Fruit fly (Drosophila melanogaster) whole organism, embryonic: Measurements from ENCODE around the gene CG5762.
A peak's percentile ranks its signal among the peaks of the same experiment; 100 is the strongest.

ENCODE experiments used
- CG10147 ChIP-seq: fragments of 200-800 bp; sonication (Bioruptor generic); optimal IDR thresholded peaks from 2 replicates; lab custom pipeline; 2019; ENCODE audit warnings: missing biosample characterization, mild to moderate bottlenecking, missing genetic modification characterization, moderate library complexity
- CG10462 ChIP-seq: fragments of 200-800 bp; sonication (Bioruptor generic); optimal IDR thresholded peaks from 2 replicates; lab custom pipeline; 2016; ENCODE audit warnings: missing biosample characterization, missing genetic modification characterization
- CG11504 ChIP-seq: fragments of 200-800 bp; sonication (Bioruptor generic); optimal IDR thresholded peaks from 3 replicates; lab custom pipeline; 2019; ENCODE audit warnings: missing biosample characterization, mild to moderate bottlenecking, missing genetic modification characterization, moderate library complexity
- CG12942 ChIP-seq: fragments of 200-800 bp; sonication (Bioruptor generic); optimal IDR thresholded peaks from 3 replicates; lab custom pipeline; 2016; ENCODE audit warnings: missing biosample characterization, missing genetic modification characterization
- CG14014 ChIP-seq: fragments of 200-800 bp; sonication (Bioruptor generic); IDR thresholded peaks from 2 replicates; pipeline ENCODE4 v1.3.6; 2022; ENCODE audit warnings: missing biosample characterization, missing genetic modification characterization
- CG14860 ChIP-seq: fragments of 200-800 bp; sonication (Bioruptor generic); IDR thresholded peaks from 3 replicates; pipeline ENCODE4 v1.3.6; 2022; ENCODE audit warnings: missing biosample characterization, missing genetic modification characterization; ENCODE audit not compliant: partially characterized antibody
- CG1603 ChIP-seq: fragments of 200-800 bp; sonication (Bioruptor generic); optimal IDR thresholded peaks from 2 replicates; lab custom pipeline; 2019; ENCODE audit warnings: missing biosample characterization, mild to moderate bottlenecking, missing genetic modification characterization, moderate library complexity
- CG16779 ChIP-seq: fragments of 200-800 bp; sonication (Bioruptor generic); IDR thresholded peaks from 2 replicates; pipeline ENCODE4 v1.3.6; 2022; ENCODE audit warnings: missing biosample characterization, missing genetic modification characterization
- CG17612 ChIP-seq: fragments of 200-800 bp; sonication (Bioruptor generic); IDR thresholded peaks from 2 replicates; pipeline ENCODE4 v1.3.6; 2022; ENCODE audit warnings: missing biosample characterization, missing genetic modification characterization
- CG18599 ChIP-seq: fragments of 200-800 bp; sonication (Bioruptor generic); optimal IDR thresholded peaks from 3 replicates; lab custom pipeline; 2017; ENCODE audit warnings: missing biosample characterization, missing genetic modification characterization, mild to moderate bottlenecking, moderate library complexity, missing genetic modification reagents
- CG18764 ChIP-seq: fragments of 200-800 bp; sonication (Bioruptor generic); optimal IDR thresholded peaks from 3 replicates; lab custom pipeline; 2016; ENCODE audit warnings: missing biosample characterization, missing genetic modification characterization
- CG2116 ChIP-seq: fragments of 200-800 bp; sonication (Bioruptor generic); optimal IDR thresholded peaks from 3 replicates; lab custom pipeline; 2018; ENCODE audit warnings: missing biosample characterization, mild to moderate bottlenecking, missing genetic modification characterization
- CG30403 ChIP-seq: fragments of 200-800 bp; sonication (Bioruptor generic); optimal IDR thresholded peaks from 3 replicates; lab custom pipeline; 2016; ENCODE audit warnings: missing biosample characterization, missing genetic modification characterization
- CG33557 ChIP-seq: fragments of 200-800 bp; sonication (Bioruptor generic); optimal IDR thresholded peaks from 2 replicates; lab custom pipeline; 2019; ENCODE audit warnings: missing biosample characterization, mild to moderate bottlenecking, missing genetic modification characterization, moderate library complexity
- CG3407 ChIP-seq: fragments of 200-800 bp; sonication (Bioruptor generic); optimal IDR thresholded peaks from 2 replicates; lab custom pipeline; 2018; ENCODE audit warnings: missing biosample characterization, mild to moderate bottlenecking, missing genetic modification characterization
- CG3995 ChIP-seq: fragments of 200-800 bp; sonication (Bioruptor generic); optimal IDR thresholded peaks from 3 replicates; lab custom pipeline; 2016; ENCODE audit warnings: missing biosample characterization, missing genetic modification characterization
- CG42726 ChIP-seq: fragments of 200-800 bp; sonication (Bioruptor generic); IDR thresholded peaks from 2 replicates; pipeline ENCODE4 v1.3.6; 2022; ENCODE audit warnings: missing biosample characterization, missing genetic modification characterization; ENCODE audit not compliant: partially characterized antibody
- CG4328 ChIP-seq: fragments of 200-800 bp; sonication (Bioruptor generic); optimal IDR thresholded peaks from 3 replicates; lab custom pipeline; 2017; ENCODE audit warnings: missing biosample characterization, missing genetic modification reagents, missing genetic modification characterization
- CG4854 ChIP-seq: fragments of 200-800 bp; sonication (Bioruptor generic); optimal IDR thresholded peaks from 2 replicates; lab custom pipeline; 2016; ENCODE audit warnings: missing biosample characterization, missing genetic modification characterization, inconsistent platforms
- CG7786 ChIP-seq: fragments of 200-800 bp; sonication (Bioruptor generic); optimal IDR thresholded peaks from 2 replicates; lab custom pipeline; 2016; ENCODE audit warnings: missing biosample characterization, missing genetic modification characterization
- CG8478 ChIP-seq: fragments of >200 bp; optimal IDR thresholded peaks from 2 replicates; lab custom pipeline; 2018
- CG8765 ChIP-seq: fragments of 200-800 bp; sonication (Bioruptor generic); IDR thresholded peaks from 2 replicates; pipeline ENCODE4 v1.3.6; 2022; ENCODE audit warnings: missing biosample characterization, missing genetic modification characterization
- D19B ChIP-seq: fragments of 200-800 bp; sonication (Bioruptor generic); optimal IDR thresholded peaks from 2 replicates; lab custom pipeline; 2017; ENCODE audit warnings: missing biosample characterization, mild to moderate bottlenecking, missing genetic modification characterization
- Dip2 ChIP-seq: fragments of 200-800 bp; sonication (Bioruptor generic); IDR thresholded peaks from 2 replicates; pipeline ENCODE4 v1.3.6; 2022; ENCODE audit warnings: missing biosample characterization, missing genetic modification characterization
- Dip3 ChIP-seq: fragments of 200-800 bp; sonication (Bioruptor generic); optimal IDR thresholded peaks from 3 replicates; lab custom pipeline; 2016; ENCODE audit warnings: missing biosample characterization, missing genetic modification characterization
- Drgx ChIP-seq: fragments of 200-800 bp; sonication (Bioruptor generic); IDR thresholded peaks from 2 replicates; pipeline ENCODE4 v1.3.6; 2022; ENCODE audit warnings: missing biosample characterization, missing genetic modification characterization
- Ets97D ChIP-seq: fragments of 200-800 bp; sonication (Bioruptor generic); optimal IDR thresholded peaks from 3 replicates; lab custom pipeline; 2016; ENCODE audit warnings: missing biosample characterization, missing genetic modification characterization
- Kr ChIP-seq: fragments of 200-800 bp; sonication (Bioruptor generic); optimal IDR thresholded peaks from 2 replicates; lab custom pipeline; 2017; ENCODE audit warnings: missing biosample characterization, mild to moderate bottlenecking, missing genetic modification characterization
- Nf-YA ChIP-seq: fragments of 200-800 bp; sonication (Bioruptor generic); IDR thresholded peaks from 2 replicates; pipeline ENCODE4 v1.3.6; 2022; ENCODE audit warnings: missing biosample characterization, missing genetic modification characterization
- TFAM ChIP-seq: fragments of 200-800 bp; sonication (Bioruptor generic); optimal IDR thresholded peaks from 2 replicates; lab custom pipeline; 2017; ENCODE audit warnings: missing biosample characterization, missing genetic modification characterization, inconsistent platforms
- Taf1 ChIP-seq: fragments of 200-800 bp; sonication (Bioruptor generic); IDR thresholded peaks from 2 replicates; pipeline ENCODE4 v1.3.6; 2022; ENCODE audit warnings: missing biosample characterization, missing genetic modification characterization
- bowl ChIP-seq: fragments of 200-800 bp; sonication (Bioruptor generic); IDR thresholded peaks from 2 replicates; pipeline ENCODE4 v1.3.6; 2022; ENCODE audit warnings: missing biosample characterization, missing genetic modification characterization
- dmrt11E ChIP-seq: fragments of 200-800 bp; sonication (Bioruptor generic); optimal IDR thresholded peaks from 3 replicates; lab custom pipeline; 2018; ENCODE audit warnings: missing biosample characterization, mild to moderate bottlenecking, missing genetic modification characterization, moderate library complexity
- dysf ChIP-seq: fragments of 200-800 bp; sonication (Bioruptor generic); IDR thresholded peaks from 3 replicates; pipeline ENCODE4 v1.3.6; 2022; ENCODE audit warnings: missing biosample characterization, missing genetic modification characterization
- en ChIP-seq: fragments of 200-800 bp; sonication (Bioruptor generic); optimal IDR thresholded peaks from 2 replicates; lab custom pipeline; 2016; ENCODE audit warnings: missing biosample characterization, missing genetic modification characterization
- fru ChIP-seq: fragments of >200 bp; optimal IDR thresholded peaks from 2 replicates; lab custom pipeline; 2017
- grn ChIP-seq: fragments of 200-800 bp; sonication (Bioruptor generic); optimal IDR thresholded peaks from 3 replicates; lab custom pipeline; 2017; ENCODE audit warnings: missing biosample characterization, missing genetic modification characterization
- gro ChIP-seq: fragments of 200-800 bp; sonication (Bioruptor generic); optimal IDR thresholded peaks from 2 replicates; lab custom pipeline; 2016; ENCODE audit warnings: missing biosample characterization, missing genetic modification characterization
- gsb ChIP-seq: fragments of 200-800 bp; sonication (Bioruptor generic); IDR thresholded peaks from 2 replicates; pipeline ENCODE4 v1.3.6; 2022; ENCODE audit warnings: missing biosample characterization, missing genetic modification characterization
- jing ChIP-seq: fragments of 200-800 bp; sonication (Bioruptor generic); optimal IDR thresholded peaks from 2 replicates; lab custom pipeline; 2018; ENCODE audit warnings: missing biosample characterization, mild to moderate bottlenecking, missing genetic modification characterization
- ken ChIP-seq: fragments of 200-800 bp; sonication (Bioruptor generic); IDR thresholded peaks from 3 replicates; pipeline ENCODE4 v1.3.6; 2022; ENCODE audit warnings: missing biosample characterization, missing genetic modification characterization
- kni ChIP-seq: fragments of 200-800 bp; sonication (Bioruptor generic); optimal IDR thresholded peaks from 3 replicates; lab custom pipeline; 2017; ENCODE audit warnings: mild to moderate bottlenecking, missing biosample characterization, missing genetic modification reagents, missing genetic modification characterization
- lov ChIP-seq, 2 experiments: fragments of 200-800 bp in 1 of 2; fragments of >200 bp in 1 of 2; sonication (Bioruptor generic) in 1 of 2; IDR thresholded peaks in 1 of 2; optimal IDR thresholded peaks in 1 of 2; 2 replicates in 1 of 2; 3 replicates in 1 of 2; pipeline versions ENCODE4 v1.3.6 to Lab custom; 2017 to 2022; ENCODE audit warnings: missing biosample characterization in 1 of 2, missing genetic modification characterization in 1 of 2
- maf-S ChIP-seq: fragments of 200-800 bp; sonication (Bioruptor generic); optimal IDR thresholded peaks from 2 replicates; lab custom pipeline; 2016; ENCODE audit warnings: missing biosample characterization, missing genetic modification characterization
- prd ChIP-seq, 3 experiments: fragments of >200 bp in 2 of 3; fragments of 200-800 bp in 1 of 3; sonication (Bioruptor generic) in 1 of 3; optimal IDR thresholded peaks in 2 of 3; IDR thresholded peaks in 1 of 3; 2 replicates in 2 of 3; 3 replicates in 1 of 3; pipeline versions ENCODE4 v1.3.6 to Lab custom; 2017 to 2022; ENCODE audit warnings: missing biosample characterization in 1 of 3, missing genetic modification characterization in 1 of 3
- schlank ChIP-seq: fragments of 200-800 bp; sonication (Bioruptor generic); optimal IDR thresholded peaks from 2 replicates; lab custom pipeline; 2018; ENCODE audit warnings: missing biosample characterization, mild to moderate bottlenecking, missing genetic modification characterization
- sens-2 ChIP-seq: fragments of 200-800 bp; sonication (Bioruptor generic); IDR thresholded peaks from 2 replicates; pipeline ENCODE4 v1.3.6; 2022; ENCODE audit warnings: missing biosample characterization, missing genetic modification characterization
- sr ChIP-seq: fragments of 200-800 bp; sonication (Bioruptor generic); IDR thresholded peaks from 3 replicates; pipeline ENCODE4 v1.3.6; 2022; ENCODE audit warnings: missing biosample characterization, missing genetic modification characterization
- sug ChIP-seq: fragments of 200-800 bp; optimal IDR thresholded peaks from 2 replicates; lab custom pipeline; 2019; ENCODE audit warnings: missing biosample characterization, mild to moderate bottlenecking, missing genetic modification characterization, moderate library complexity

Gene CG5762

DNA sequence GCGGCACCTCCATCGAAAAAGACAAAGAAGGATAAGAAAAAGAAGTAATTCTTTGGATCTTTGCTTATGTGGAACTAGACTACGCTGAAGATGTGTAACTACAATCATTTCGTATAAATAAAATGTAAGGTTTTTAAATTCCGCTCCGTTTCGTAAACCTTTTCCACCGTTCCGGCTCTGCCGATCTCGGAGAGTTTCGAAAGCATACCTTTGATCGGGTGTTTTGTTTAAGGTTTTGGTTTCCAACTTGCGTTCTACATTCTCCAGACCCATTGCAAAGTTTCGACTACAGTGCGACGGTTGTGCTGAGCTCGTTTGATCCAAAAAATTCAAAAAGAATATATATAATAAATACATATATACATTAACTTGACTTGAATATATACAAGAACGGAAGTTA is 24.9 kb downstream of the CG5762 start, which contains the start of gene CG6432:
CG6432 (plus strand) TSS at position 301 of the 400 bp plus-strand sequence.
- TF ChIP-seq CG1603 (tag; lab: Kevin White, UChicago) (no peak), CG33557 (GFP tag; lab: Kevin White, UChicago) (no peak), CG3407 (GFP tag; lab: Kevin White, UChicago) (no peak), grn (GFP tag; lab: Kevin White, UChicago) (no peak), schlank (tag; lab: Kevin White, UChicago) (no peak), CG18599 (GFP tag; lab: Kevin White, UChicago) (no peak), CG7786 (GFP tag; lab: Kevin White, UChicago) (no peak), bowl (no peak), Nf-YA (no peak), sug (no peak), D19B (GFP tag; lab: Kevin White, UChicago) (no peak), kni (GFP tag; lab: Kevin White, UChicago) (no peak), Kr (GFP tag; lab: Kevin White, UChicago) (no peak), Taf1 (no peak), gro (GFP tag; lab: Kevin White, UChicago) (no peak), CG8478 (lab: Kevin White, UChicago) (no peak), CG10462 (GFP tag; lab: Kevin White, UChicago) (no peak)

DNA sequence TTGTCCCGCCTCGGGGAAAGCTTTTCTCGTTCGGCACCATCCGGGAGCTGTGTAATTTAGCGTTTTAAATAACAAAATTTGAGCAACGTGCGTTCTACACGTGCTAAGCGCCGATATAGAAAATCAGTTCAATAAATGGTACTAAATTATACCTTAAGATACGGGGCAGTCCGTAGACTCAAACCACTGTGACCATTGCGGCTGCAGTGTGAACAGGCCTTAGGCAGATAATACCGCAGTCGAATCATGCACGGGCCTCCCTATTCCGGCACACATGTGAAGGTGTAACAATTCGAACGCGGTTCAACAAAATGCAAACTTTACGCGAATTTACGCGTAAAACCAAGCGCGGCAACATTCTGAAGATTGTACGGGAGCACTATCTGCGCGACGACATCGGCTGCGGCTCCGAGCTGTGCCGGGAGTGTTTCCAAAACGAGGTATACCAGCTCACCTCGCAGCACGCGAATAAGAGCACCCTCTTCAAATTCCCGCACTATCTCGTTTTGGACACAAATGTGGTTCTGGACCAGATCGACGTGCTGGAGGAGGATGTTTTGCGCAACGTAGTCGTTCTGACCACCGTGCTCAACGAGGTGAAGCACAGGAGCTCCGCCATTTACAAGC is 28.2 kb downstream of the CG5762 start, which contains the start of the genes Rrp5 and Dis3:
Rrp5 (minus strand) TSS at position 135 of the 627 bp plus-strand sequence.
Dis3 (plus strand) TSS at position 252 of the 627 bp plus-strand sequence.
- no peak for TF ChIP-seq dmrt11E (tag; lab: Kevin White, UChicago)
- TF ChIP-seq CG30403 (GFP tag; lab: Kevin White, UChicago), result peak; percentile 24
- TF ChIP-seq CG2116 (GFP tag; lab: Kevin White, UChicago), result peak; percentile 52
- TF ChIP-seq CG10147, result no peak
- TF ChIP-seq en (GFP tag; lab: Kevin White, UChicago), result no peak
- no peak for TF ChIP-seq Drgx (GFP tag; lab: Robert Waterston, UW)
- TF ChIP-seq CG18764 (GFP tag; lab: Kevin White, UChicago), result no peak
- no peak for TF ChIP-seq CG4854
- TF ChIP-seq maf-S (GFP tag; lab: Kevin White, UChicago), result peak; percentile 41
- no peak for TF ChIP-seq prd (optimal IDR thresholded peaks at IDR 0.05; lab: Kevin White, UChicago)
- TF ChIP-seq prd (GFP tag; IDR thresholded peaks at IDR 0.05; lab: Robert Waterston, UW), result peak; percentile 49; the same call in 1 of the 3 replicates
- TF ChIP-seq lov (optimal IDR thresholded peaks at IDR 0.05; lab: Kevin White, UChicago), result no peak
- TF ChIP-seq lov (GFP tag; IDR thresholded peaks at IDR 0.05; lab: Robert Waterston, UW), result 0 out of 3 replicates have a peak, but pooled peaks have one; percentile 4
- TF ChIP-seq CG11504, result no peak
- TF ChIP-seq CG16779 (GFP tag; lab: Robert Waterston, UW), result peak; percentile 54; the same call in 1 of the 2 replicates
- peak; percentile 52 for TF ChIP-seq sens-2 (GFP tag; lab: Robert Waterston, UW)
- peak; percentile 81 for TF ChIP-seq Ets97D (GFP tag; lab: Kevin White, UChicago)
- TF ChIP-seq CG12942, result no peak
- TF ChIP-seq dysf, result peak; percentile 47; the same call in 2 of the 3 replicates
- no peak for TF ChIP-seq CG17612 (GFP tag; lab: Robert Waterston, UW)
- TF ChIP-seq gsb (GFP tag; lab: Robert Waterston, UW), result no peak
- TF ChIP-seq fru (lab: Kevin White, UChicago), result no peak
- no peak for TF ChIP-seq sr (GFP tag; lab: Robert Waterston, UW)
- peak; percentile 81 for TF ChIP-seq ken (GFP tag; lab: Robert Waterston, UW)
- peak; percentile 46; the same call in 1 of the 2 replicates for TF ChIP-seq CG8765 (GFP tag; lab: Robert Waterston, UW)
- TF ChIP-seq Dip2, result no peak
- TF ChIP-seq CG3995 (GFP tag; lab: Kevin White, UChicago), result peak; percentile 75
- TF ChIP-seq TFAM (GFP tag; lab: Kevin White, UChicago), result no peak
- TF ChIP-seq CG4328, result no peak
- TF ChIP-seq CG14014 (GFP tag; lab: Robert Waterston, UW), result peak; percentile 38; the same call in 1 of the 2 replicates
- TF ChIP-seq Dip3 (GFP tag; lab: Kevin White, UChicago), result peak; percentile 45
- 0 out of 2 replicates have a peak, but pooled peaks have one; percentile 65 for TF ChIP-seq CG42726 (GFP tag; lab: Robert Waterston, UW)
- TF ChIP-seq CG14860, result 0 out of 3 replicates have a peak, but pooled peaks have one; percentile 20
- TF ChIP-seq jing (GFP tag; lab: Kevin White, UChicago), result no peak
